Worm (Caenorhabditis elegans) whole organism, late embryonic: Measurements from ENCODE around the gene C06C3.7.

Experiments used
- C38D4.7 ChIP-seq: fragments of 200-800 bp; sonication (Bioruptor generic); optimal IDR thresholded peaks from 2 replicates; lab custom pipeline; 2018; ENCODE audit warnings: mild to moderate bottlenecking, missing genetic modification characterization, moderate library complexity, missing compliant biosample characterization
- F13H6.1 ChIP-seq: sonication (generic microtip); optimal IDR thresholded peaks from 2 replicates; lab custom pipeline; 2016; ENCODE audit warnings: missing genetic modification characterization, missing compliant biosample characterization
- K02D7.2 ChIP-seq: sonication (generic microtip); optimal IDR thresholded peaks from 2 replicates; lab custom pipeline; 2017; ENCODE audit warnings: mild to moderate bottlenecking, missing genetic modification characterization, missing compliant biosample characterization
- K09A11.1 ChIP-seq: sonication (generic microtip); optimal IDR thresholded peaks from 2 replicates; lab custom pipeline; 2017; ENCODE audit warnings: antibody characterized with exemption, mild to moderate bottlenecking, missing genetic modification characterization, missing compliant biosample characterization; ENCODE audit not compliant: insufficient read depth
- T23F11.4 ChIP-seq: fragments of 200-800 bp; sonication (Bioruptor generic); optimal IDR thresholded peaks from 2 replicates; lab custom pipeline; 2018; ENCODE audit warnings: mild to moderate bottlenecking, missing genetic modification characterization, missing compliant biosample characterization
- Y22D7AL.16 ChIP-seq: sonication (generic microtip); optimal IDR thresholded peaks from 2 replicates; lab custom pipeline; 2016; ENCODE audit warnings: missing genetic modification characterization, missing compliant biosample characterization
- ahr-1 ChIP-seq: sonication (generic microtip); optimal IDR thresholded peaks from 2 replicates; lab custom pipeline; 2016; ENCODE audit warnings: missing genetic modification characterization, missing compliant biosample characterization
- ceh-18 ChIP-seq: sonication (generic microtip); optimal IDR thresholded peaks from 2 replicates; lab custom pipeline; 2016; ENCODE audit warnings: missing genetic modification characterization, missing compliant biosample characterization
- ceh-19 ChIP-seq: fragments of 200-800 bp; sonication (Bioruptor generic); optimal IDR thresholded peaks from 2 replicates; lab custom pipeline; 2018; ENCODE audit warnings: mild to moderate bottlenecking, missing genetic modification characterization, missing compliant biosample characterization
- ceh-2 ChIP-seq: sonication (generic microtip); optimal IDR thresholded peaks from 2 replicates; lab custom pipeline; 2016; ENCODE audit warnings: missing genotype, missing genetic modification characterization, missing compliant biosample characterization
- ceh-22 ChIP-seq: sonication (generic microtip); optimal IDR thresholded peaks from 2 replicates; lab custom pipeline; 2017; ENCODE audit warnings: missing biosample characterization, missing genetic modification characterization
- ceh-24 ChIP-seq: sonication (generic microtip); optimal IDR thresholded peaks from 2 replicates; lab custom pipeline; 2016; ENCODE audit warnings: mild to moderate bottlenecking, missing genetic modification characterization, missing compliant biosample characterization
- ceh-30 ChIP-seq: fragments of 150-350 bp; optimal IDR thresholded peaks from 2 replicates; lab custom pipeline; 2014; ENCODE audit warnings: missing biosample characterization, missing genetic modification characterization
- ceh-31 ChIP-seq: sonication (generic microtip); optimal IDR thresholded peaks from 2 replicates; lab custom pipeline; 2016; ENCODE audit warnings: missing genetic modification characterization, missing compliant biosample characterization
- ceh-34 ChIP-seq: sonication (generic microtip); optimal IDR thresholded peaks from 2 replicates; lab custom pipeline; 2016; ENCODE audit warnings: mild to moderate bottlenecking, missing genetic modification characterization, missing compliant biosample characterization
- ceh-48 ChIP-seq: sonication (generic microtip); optimal IDR thresholded peaks from 2 replicates; lab custom pipeline; 2016; ENCODE audit warnings: missing genetic modification characterization, inconsistent platforms, missing compliant biosample characterization
- ceh-6 ChIP-seq: fragments of 200-800 bp; sonication (Bioruptor generic); optimal IDR thresholded peaks from 2 replicates; lab custom pipeline; 2018; ENCODE audit warnings: mild to moderate bottlenecking, missing genetic modification characterization, missing compliant biosample characterization
- ceh-9 ChIP-seq: sonication (generic microtip); optimal IDR thresholded peaks from 2 replicates; lab custom pipeline; 2016; ENCODE audit warnings: mild to moderate bottlenecking, missing genetic modification characterization, inconsistent platforms, missing compliant biosample characterization
- dmd-4 ChIP-seq: sonication (generic microtip); optimal IDR thresholded peaks from 2 replicates; lab custom pipeline; 2016; ENCODE audit warnings: borderline replicate concordance, missing genetic modification characterization, missing compliant biosample characterization
- dve-1 ChIP-seq: sonication (generic microtip); optimal IDR thresholded peaks from 2 replicates; lab custom pipeline; 2017; ENCODE audit warnings: antibody characterized with exemption, mild to moderate bottlenecking, missing genetic modification characterization, missing compliant biosample characterization
- elt-2 ChIP-seq: sonication (generic microtip); optimal IDR thresholded peaks from 2 replicates; lab custom pipeline; 2016; ENCODE audit warnings: missing genetic modification reagents, missing genetic modification characterization, missing compliant biosample characterization
- eyg-1 ChIP-seq: sonication (generic microtip); optimal IDR thresholded peaks from 2 replicates; lab custom pipeline; 2016; ENCODE audit warnings: missing genotype, missing genetic modification characterization, missing compliant biosample characterization
- fkh-10 ChIP-seq: fragments of 150-350 bp; optimal IDR thresholded peaks from 2 replicates; lab custom pipeline; 2014; ENCODE audit warnings: missing biosample characterization, missing genetic modification reagents, missing genetic modification characterization
- fkh-6 ChIP-seq: sonication (generic microtip); optimal IDR thresholded peaks from 2 replicates; lab custom pipeline; 2016; ENCODE audit warnings: missing genetic modification characterization, missing compliant biosample characterization
- hlh-13 ChIP-seq: fragments of 200-800 bp; sonication (Bioruptor generic); optimal IDR thresholded peaks from 2 replicates; lab custom pipeline; 2018; ENCODE audit warnings: mild to moderate bottlenecking, missing genetic modification characterization, missing compliant biosample characterization
- hlh-15 ChIP-seq: sonication (generic microtip); optimal IDR thresholded peaks from 2 replicates; lab custom pipeline; 2016; ENCODE audit warnings: missing genetic modification characterization, missing compliant biosample characterization
- hlh-30 ChIP-seq: sonication (generic microtip); optimal IDR thresholded peaks from 2 replicates; lab custom pipeline; 2017; ENCODE audit warnings: antibody characterized with exemption, missing genetic modification characterization, missing compliant biosample characterization; ENCODE audit not compliant: insufficient read depth
- hlh-6 ChIP-seq: sonication (generic microtip); optimal IDR thresholded peaks from 2 replicates; lab custom pipeline; 2016; ENCODE audit warnings: missing genotype, missing genetic modification characterization, missing compliant biosample characterization
- mec-3 ChIP-seq: sonication (generic microtip); optimal IDR thresholded peaks from 2 replicates; lab custom pipeline; 2016; ENCODE audit warnings: borderline replicate concordance, missing genetic modification characterization, missing compliant biosample characterization
- nfya-1 ChIP-seq: sonication (generic microtip); optimal IDR thresholded peaks from 2 replicates; lab custom pipeline; 2017; ENCODE audit warnings: missing genetic modification characterization, mild to moderate bottlenecking, missing compliant biosample characterization, antibody characterized with exemption, moderate library complexity
- odd-2 ChIP-seq: sonication (generic microtip); optimal IDR thresholded peaks from 2 replicates; lab custom pipeline; 2017; ENCODE audit warnings: antibody characterized with exemption, mild to moderate bottlenecking, missing genetic modification characterization, missing compliant biosample characterization
- pag-3 ChIP-seq: sonication (generic microtip); optimal IDR thresholded peaks from 2 replicates; lab custom pipeline; 2016; ENCODE audit warnings: missing compliant biosample characterization, missing genetic modification characterization, borderline replicate concordance
- pax-1 ChIP-seq: fragments of 150-350 bp; optimal IDR thresholded peaks from 2 replicates; lab custom pipeline; 2014; ENCODE audit warnings: missing biosample characterization, missing genetic modification characterization
- pha-2 ChIP-seq: sonication (generic microtip); optimal IDR thresholded peaks from 2 replicates; lab custom pipeline; 2017; ENCODE audit warnings: mild to moderate bottlenecking, missing genetic modification characterization, missing compliant biosample characterization
- pha-4 ChIP-seq: fragments of 150-350 bp; optimal IDR thresholded peaks from 2 replicates; lab custom pipeline; 2018; ENCODE audit warnings: missing biosample characterization, missing genetic modification reagents, missing genetic modification characterization
- pqm-1 ChIP-seq: sonication (generic microtip); optimal IDR thresholded peaks from 2 replicates; lab custom pipeline; 2016; ENCODE audit warnings: missing genetic modification characterization, missing compliant biosample characterization
- ref-2 ChIP-seq: sonication (generic microtip); optimal IDR thresholded peaks from 2 replicates; lab custom pipeline; 2016; ENCODE audit warnings: missing genetic modification characterization, missing compliant biosample characterization
- rnt-1 ChIP-seq: sonication (generic microtip); optimal IDR thresholded peaks from 2 replicates; lab custom pipeline; 2016; ENCODE audit warnings: missing genetic modification characterization, missing compliant biosample characterization
- sdc-2 ChIP-seq: sonication (generic microtip); optimal IDR thresholded peaks from 2 replicates; lab custom pipeline; 2016; ENCODE audit warnings: missing genotype, missing genetic modification characterization, missing compliant biosample characterization
- sox-4 ChIP-seq: sonication (generic microtip); optimal IDR thresholded peaks from 2 replicates; lab custom pipeline; 2017; ENCODE audit warnings: mild to moderate bottlenecking, missing genetic modification characterization, inconsistent platforms, missing compliant biosample characterization
- tbx-2 ChIP-seq: sonication (generic microtip); optimal IDR thresholded peaks from 2 replicates; lab custom pipeline; 2016; ENCODE audit warnings: missing genetic modification characterization, missing compliant biosample characterization
- tbx-7 ChIP-seq: sonication (generic microtip); optimal IDR thresholded peaks from 2 replicates; lab custom pipeline; 2016; ENCODE audit warnings: missing genotype, missing genetic modification characterization, missing compliant biosample characterization
- unc-3 ChIP-seq, 2 experiments: fragments of 200-800 bp in 1 of 2; sonication (Bioruptor generic) in 1 of 2; sonication (generic microtip) in 1 of 2; conservative IDR thresholded peaks in 1 of 2; optimal IDR thresholded peaks in 1 of 2; 2 replicates each; pipeline versions ENCODE4 v1.3.6 to Lab custom; 2016 to 2022; ENCODE audit warnings: missing compliant biosample characterization in 2 of 2, missing genetic modification characterization in 2 of 2, missing genetic modification reagents in 1 of 2
- unc-42 ChIP-seq: sonication (generic microtip); optimal IDR thresholded peaks from 2 replicates; lab custom pipeline; 2016; ENCODE audit warnings: missing genotype, missing genetic modification characterization, missing compliant biosample characterization
- unc-55 ChIP-seq: sonication (generic microtip); optimal IDR thresholded peaks from 2 replicates; lab custom pipeline; 2017; ENCODE audit warnings: missing biosample characterization, missing genetic modification reagents, missing genetic modification characterization
- zip-5 ChIP-seq: sonication (generic microtip); optimal IDR thresholded peaks from 2 replicates; lab custom pipeline; 2016; ENCODE audit warnings: missing genetic modification characterization, missing compliant biosample characterization

The C06C3.7 gene

ce11 chrII:9347444-9347843 lies 37.9 kb upstream of the C06C3.7 start:
- TF ChIP-seq C38D4.7 (GFP tag; lab: Kevin White, UChicago) (no peak), mec-3 (no peak), pha-2 (tag; lab: Kevin White, UChicago) (no peak), elt-2 (tag; lab: Kevin White, UChicago) (no peak), ceh-9 (tag; lab: Kevin White, UChicago) (no peak), K02D7.2 (tag; lab: Kevin White, UChicago) (no peak), rnt-1 (no peak), eyg-1 (tag; lab: Kevin White, UChicago) (no peak), Y22D7AL.16 (no peak), hlh-13 (GFP tag; lab: Kevin White, UChicago) (no peak), unc-42 (tag; lab: Kevin White, UChicago) (no peak), ceh-24 (no peak), pax-1 (tag; lab: Kevin White, UChicago) (no peak), ceh-2 (tag; lab: Kevin White, UChicago) (no peak), pag-3 (tag; lab: Kevin White, UChicago) (no peak)

ce11 chrII:9352669-9353068 lies 32.7 kb upstream of the C06C3.7 start, which contains the start of the genes sdhb-1 and cup-15:
TSS of gene sdhb-1 (minus strand) at chrII:9352731.
TSS of gene cup-15 (plus strand) at chrII:9353000.
- TF ChIP-seq hlh-15 (tag; lab: Kevin White, UChicago): no peak
- no peak for TF ChIP-seq dve-1
- no peak for TF ChIP-seq sox-4 (tag; lab: Kevin White, UChicago)
- TF ChIP-seq pax-1 (tag; lab: Kevin White, UChicago): no peak
- no peak for TF ChIP-seq odd-2
- TF ChIP-seq unc-42 (tag; lab: Kevin White, UChicago): no peak
- no peak for TF ChIP-seq pag-3 (tag; lab: Kevin White, UChicago)
- TF ChIP-seq zip-5 (tag; lab: Kevin White, UChicago): no peak
- no peak for TF ChIP-seq ceh-30 (tag; lab: Kevin White, UChicago)

ce11 chrII:9356723-9357122 lies 28.6 kb upstream of the C06C3.7 start:
- TF ChIP-seq hlh-6 (tag; lab: Kevin White, UChicago): no peak
- TF ChIP-seq dmd-4 (tag; lab: Kevin White, UChicago): no peak
- peak; percentile 12 for TF ChIP-seq ceh-22 (tag; lab: Kevin White, UChicago)
- TF ChIP-seq ceh-34 (tag; lab: Kevin White, UChicago): peak; percentile 55
- peak; percentile 38 for TF ChIP-seq tbx-2
- TF ChIP-seq unc-3 (GFP tag; conservative IDR thresholded peaks at IDR 0.05; lab: Robert Waterston, UW): 0 out of 2 replicates have a peak, but pooled peaks have one; percentile 18
- TF ChIP-seq unc-3 (tag; optimal IDR thresholded peaks at IDR 0.05; lab: Kevin White, UChicago): no peak
- no peak for TF ChIP-seq hlh-13 (GFP tag; lab: Kevin White, UChicago)
- TF ChIP-seq nfya-1 (tag; lab: Kevin White, UChicago): peak; percentile 69
- TF ChIP-seq ceh-19 (GFP tag; lab: Kevin White, UChicago): peak; percentile 32
- TF ChIP-seq K09A11.1: no peak
- TF ChIP-seq ceh-30 (tag; lab: Kevin White, UChicago): no peak
- peak; percentile 30 for TF ChIP-seq ref-2 (tag; lab: Kevin White, UChicago)
- TF ChIP-seq dve-1: peak; percentile 2
- peak; percentile 26 for TF ChIP-seq ceh-31 (tag; lab: Kevin White, UChicago)
- peak; percentile 54 for TF ChIP-seq hlh-30 (tag; lab: Kevin White, UChicago)
- peak; percentile 7 for TF ChIP-seq unc-42 (tag; lab: Kevin White, UChicago)
- peak; percentile 74 for TF ChIP-seq ceh-18 (tag; lab: Kevin White, UChicago)
- peak; percentile 18 for TF ChIP-seq unc-55 (GFP tag; lab: Kevin White, UChicago)

- TF ChIP-seq sox-4 (tag; lab: Kevin White, UChicago) (no peak), sdc-2 (no peak), hlh-15 (tag; lab: Kevin White, UChicago) (no peak), pha-4 (tag; lab: Kevin White, UChicago) (no peak), elt-2 (tag; lab: Kevin White, UChicago) (no peak), fkh-10 (no peak), ceh-48 (tag; lab: Kevin White, UChicago) (no peak), ahr-1 (no peak), pqm-1 (tag; lab: Kevin White, UChicago) (no peak), T23F11.4 (GFP tag; lab: Kevin White, UChicago) (no peak), K09A11.1 (no peak), ceh-6 (no peak), F13H6.1 (tag; lab: Kevin White, UChicago) (no peak), pag-3 (tag; lab: Kevin White, UChicago) (no peak), tbx-7 (no peak), fkh-6 (no peak), K02D7.2 (tag; lab: Kevin White, UChicago) (no peak), ceh-19 (GFP tag; lab: Kevin White, UChicago) (no peak)
Observed at ce11 chrII:9358230-9358629, 27.1 kb upstream of the C06C3.7 start, which contains the start of gene mel-11. TSS of gene mel-11 (plus strand) at chrII:9358530.
